Fruit fly (Drosophila melanogaster) whole organism, embryonic: Measurements from ENCODE around the gene CG31459.

ENCODE experiments used
- Atf6 ChIP-seq: fragments of 200-800 bp; sonication (Bioruptor generic); IDR thresholded peaks from 2 replicates; pipeline ENCODE4 v1.3.6; 2022; ENCODE audit warnings: missing biosample characterization, missing genetic modification characterization
- Awh ChIP-seq: fragments of 200-800 bp; sonication (Bioruptor generic); IDR thresholded peaks from 2 replicates; pipeline ENCODE4, ENCODE4 v1.3.6; 2022; ENCODE audit warnings: missing biosample characterization, missing genetic modification characterization
- BEAF-32 ChIP-seq: fragments of 200-800 bp; sonication (Bioruptor generic); optimal IDR thresholded peaks from 3 replicates; lab custom pipeline; 2017; ENCODE audit warnings: missing biosample characterization, missing genetic modification characterization, mild to moderate bottlenecking, moderate library complexity, missing genetic modification reagents
- CG10979 ChIP-seq: fragments of 200-800 bp; sonication (Bioruptor generic); optimal IDR thresholded peaks from 2 replicates; lab custom pipeline; 2018; ENCODE audit warnings: missing biosample characterization, mild to moderate bottlenecking, missing genetic modification characterization, moderate library complexity
- CG11093 ChIP-seq: fragments of 200-800 bp; sonication (Bioruptor generic); IDR thresholded peaks from 3 replicates; pipeline ENCODE4 v1.3.6; 2022; ENCODE audit warnings: missing biosample characterization, missing genetic modification characterization
- CG11247 ChIP-seq: fragments of 200-800 bp; sonication (Bioruptor generic); IDR thresholded peaks from 2 replicates; pipeline ENCODE4 v1.3.6; 2022; ENCODE audit warnings: missing biosample characterization, missing genetic modification characterization
- CG11398 ChIP-seq: fragments of 200-800 bp; sonication (Bioruptor generic); optimal IDR thresholded peaks from 2 replicates; lab custom pipeline; 2016; ENCODE audit warnings: missing biosample characterization, missing genetic modification characterization
- CG12071 ChIP-seq: fragments of 200-800 bp; sonication (Bioruptor generic); optimal IDR thresholded peaks from 3 replicates; lab custom pipeline; 2018; ENCODE audit warnings: missing biosample characterization, mild to moderate bottlenecking, missing genetic modification characterization
- CG12155 ChIP-seq: fragments of 200-800 bp; sonication (Bioruptor generic); optimal IDR thresholded peaks from 3 replicates; lab custom pipeline; 2016; ENCODE audit warnings: missing biosample characterization, missing genetic modification characterization
- CG12299 ChIP-seq: fragments of 200-800 bp; sonication (Bioruptor generic); optimal IDR thresholded peaks from 2 replicates; lab custom pipeline; 2018; ENCODE audit warnings: missing biosample characterization, mild to moderate bottlenecking, missing genetic modification characterization
- CG12744 ChIP-seq: fragments of 200-800 bp; sonication (Bioruptor generic); optimal IDR thresholded peaks from 2 replicates; lab custom pipeline; 2016; ENCODE audit warnings: missing biosample characterization, missing genetic modification characterization
- CG13424 ChIP-seq: fragments of 200-800 bp; sonication (Bioruptor generic); optimal IDR thresholded peaks from 2 replicates; lab custom pipeline; 2019; ENCODE audit warnings: missing biosample characterization, mild to moderate bottlenecking, missing genetic modification characterization, moderate library complexity
- CG18599 ChIP-seq: fragments of 200-800 bp; sonication (Bioruptor generic); optimal IDR thresholded peaks from 3 replicates; lab custom pipeline; 2017; ENCODE audit warnings: missing biosample characterization, missing genetic modification characterization, mild to moderate bottlenecking, moderate library complexity, missing genetic modification reagents
- CG18619 ChIP-seq: fragments of 200-800 bp; sonication (Bioruptor generic); optimal IDR thresholded peaks from 3 replicates; lab custom pipeline; 2017; ENCODE audit warnings: missing biosample characterization, mild to moderate bottlenecking, missing genetic modification characterization
- CG31388 ChIP-seq: fragments of 200-800 bp; sonication (Bioruptor generic); optimal IDR thresholded peaks from 2 replicates; lab custom pipeline; 2016; ENCODE audit warnings: missing biosample characterization, missing genetic modification characterization
- CG4282 ChIP-seq: fragments of 200-800 bp; sonication (Bioruptor generic); optimal IDR thresholded peaks from 2 replicates; lab custom pipeline; 2016; ENCODE audit warnings: missing biosample characterization, missing genetic modification characterization
- CG4328 ChIP-seq: fragments of 200-800 bp; sonication (Bioruptor generic); optimal IDR thresholded peaks from 3 replicates; lab custom pipeline; 2017; ENCODE audit warnings: missing biosample characterization, missing genetic modification reagents, missing genetic modification characterization
- CG4854 ChIP-seq: fragments of 200-800 bp; sonication (Bioruptor generic); optimal IDR thresholded peaks from 2 replicates; lab custom pipeline; 2016; ENCODE audit warnings: missing biosample characterization, missing genetic modification characterization, inconsistent platforms
- CG5245 ChIP-seq: fragments of 200-800 bp; sonication (Bioruptor generic); optimal IDR thresholded peaks from 3 replicates; lab custom pipeline; 2016; ENCODE audit warnings: missing biosample characterization, missing genetic modification characterization
- CG7928 ChIP-seq: fragments of 200-800 bp; sonication (Bioruptor generic); optimal IDR thresholded peaks from 2 replicates; lab custom pipeline; 2017; ENCODE audit warnings: missing biosample characterization, mild to moderate bottlenecking, missing genetic modification characterization
- CG7987 ChIP-seq: fragments of 200-800 bp; sonication (Bioruptor generic); optimal IDR thresholded peaks from 2 replicates; lab custom pipeline; 2018; ENCODE audit warnings: missing biosample characterization, mild to moderate bottlenecking, missing genetic modification characterization, moderate library complexity
- CG8281 ChIP-seq: fragments of 200-800 bp; sonication (Bioruptor generic); optimal IDR thresholded peaks from 2 replicates; lab custom pipeline; 2018; ENCODE audit warnings: missing biosample characterization, mild to moderate bottlenecking, missing genetic modification characterization, moderate library complexity
- D ChIP-seq, 2 experiments: fragments of 200-800 bp in 1 of 2; fragments of >200 bp in 1 of 2; sonication (Bioruptor generic) in 1 of 2; optimal IDR thresholded peaks; 2 replicates in 1 of 2; 3 replicates in 1 of 2; lab custom pipeline; 2017; ENCODE audit warnings: mild to moderate bottlenecking in 1 of 2, missing biosample characterization in 1 of 2, missing genetic modification characterization in 1 of 2, missing genetic modification reagents in 1 of 2
- Dad ChIP-seq: fragments of 200-800 bp; sonication (Bioruptor generic); optimal IDR thresholded peaks from 3 replicates; lab custom pipeline; 2016; ENCODE audit warnings: missing biosample characterization, missing genetic modification characterization
- Dll ChIP-seq: fragments of 200-800 bp; sonication (Bioruptor generic); IDR thresholded peaks from 4 replicates; pipeline ENCODE4 v1.3.6; 2022; ENCODE audit warnings: missing biosample characterization, missing genetic modification characterization; ENCODE audit not compliant: partially characterized antibody
- Drgx ChIP-seq: fragments of 200-800 bp; sonication (Bioruptor generic); IDR thresholded peaks from 2 replicates; pipeline ENCODE4 v1.3.6; 2022; ENCODE audit warnings: missing biosample characterization, missing genetic modification characterization
- E2f1 ChIP-seq: fragments of 200-800 bp; sonication (Bioruptor generic); IDR thresholded peaks from 2 replicates; pipeline ENCODE4 v1.3.6; 2022; ENCODE audit warnings: missing biosample characterization, missing genetic modification characterization
- HHEX ChIP-seq: fragments of 200-800 bp; sonication (Bioruptor generic); optimal IDR thresholded peaks from 3 replicates; lab custom pipeline; 2017; ENCODE audit warnings: missing biosample characterization, mild to moderate bottlenecking, missing genetic modification characterization, missing genetic modification reagents
- HLH54F ChIP-seq: fragments of 200-800 bp; sonication (Bioruptor generic); optimal IDR thresholded peaks from 3 replicates; lab custom pipeline; 2016; ENCODE audit warnings: missing biosample characterization, missing genetic modification characterization
- Kr ChIP-seq: fragments of 200-800 bp; sonication (Bioruptor generic); optimal IDR thresholded peaks from 2 replicates; lab custom pipeline; 2017; ENCODE audit warnings: missing biosample characterization, mild to moderate bottlenecking, missing genetic modification characterization
- Myb ChIP-seq: fragments of 200-800 bp; sonication (Bioruptor generic); optimal IDR thresholded peaks from 2 replicates; lab custom pipeline; 2016; ENCODE audit warnings: missing biosample characterization, missing genetic modification characterization
- NC2β ChIP-seq: fragments of 200-800 bp; sonication (Bioruptor generic); optimal IDR thresholded peaks from 2 replicates; lab custom pipeline; 2016; ENCODE audit warnings: missing biosample characterization, missing genetic modification characterization
- dmrt11E ChIP-seq: fragments of 200-800 bp; sonication (Bioruptor generic); optimal IDR thresholded peaks from 3 replicates; lab custom pipeline; 2018; ENCODE audit warnings: missing biosample characterization, mild to moderate bottlenecking, missing genetic modification characterization, moderate library complexity
- dpn ChIP-seq, 2 experiments: fragments of 200-800 bp; sonication (Bioruptor generic); optimal IDR thresholded peaks; 3 replicates each; lab custom pipeline; 2016; ENCODE audit warnings: missing biosample characterization in 2 of 2, missing genetic modification characterization in 2 of 2
- grau ChIP-seq: fragments of 200-800 bp; optimal IDR thresholded peaks from 3 replicates; lab custom pipeline; 2019; ENCODE audit warnings: missing biosample characterization, mild to moderate bottlenecking, missing genetic modification characterization, moderate library complexity
- kah ChIP-seq: fragments of 200-800 bp; sonication (Bioruptor generic); optimal IDR thresholded peaks from 2 replicates; lab custom pipeline; 2018; ENCODE audit warnings: missing biosample characterization, mild to moderate bottlenecking, missing genetic modification characterization
- mirr ChIP-seq: fragments of 200-800 bp; sonication (Bioruptor generic); optimal IDR thresholded peaks from 3 replicates; lab custom pipeline; 2018; ENCODE audit warnings: missing biosample characterization, mild to moderate bottlenecking, missing genetic modification characterization
- mld ChIP-seq: fragments of 200-800 bp; sonication (Bioruptor generic); IDR thresholded peaks from 3 replicates; pipeline ENCODE4 v1.3.6; 2022; ENCODE audit warnings: missing biosample characterization, missing genetic modification characterization; ENCODE audit not compliant: partially characterized antibody
- nau ChIP-seq: fragments of 200-800 bp; sonication (Bioruptor generic); optimal IDR thresholded peaks from 3 replicates; lab custom pipeline; 2017; ENCODE audit warnings: missing biosample characterization, mild to moderate bottlenecking, missing genetic modification characterization, missing genetic modification reagents
- nerfin-2 ChIP-seq: fragments of 200-800 bp; sonication (Bioruptor generic); IDR thresholded peaks from 2 replicates; pipeline ENCODE4 v1.3.6; 2022; ENCODE audit warnings: missing biosample characterization, missing genetic modification characterization; ENCODE audit not compliant: partially characterized antibody
- pnt ChIP-seq: fragments of 200-800 bp; sonication (Bioruptor generic); optimal IDR thresholded peaks from 3 replicates; lab custom pipeline; 2016; ENCODE audit warnings: missing biosample characterization, missing genetic modification characterization
- pum ChIP-seq: fragments of 200-800 bp; sonication (Bioruptor generic); optimal IDR thresholded peaks from 2 replicates; lab custom pipeline; 2016; ENCODE audit warnings: missing biosample characterization, missing genetic modification characterization
- repo ChIP-seq: fragments of 200-800 bp; sonication (Bioruptor generic); optimal IDR thresholded peaks from 2 replicates; lab custom pipeline; 2016; ENCODE audit warnings: missing biosample characterization, missing genetic modification characterization
- sens ChIP-seq: fragments of 200-800 bp; sonication (Bioruptor generic); peaks from one replicate; lab custom pipeline; 2016; ENCODE audit warnings: missing biosample characterization, missing genetic modification characterization
- tin ChIP-seq: fragments of 200-800 bp; sonication (Bioruptor generic); optimal IDR thresholded peaks from 3 replicates; lab custom pipeline; 2016; ENCODE audit warnings: missing biosample characterization, missing genetic modification characterization
- yki ChIP-seq: fragments of >200 bp; optimal IDR thresholded peaks from 3 replicates; lab custom pipeline; 2018

Gene CG31459

dm6 chr3R:19860996-19861719, 20.5 kb downstream of the CG31459 start, which contains the start of the genes Ire1 and Mrm2 (continued):
- TF ChIP-seq Dad (GFP tag; lab: Kevin White, UChicago) (peak; percentile 68), dpn (GFP tag; optimal IDR thresholded peaks at IDR 0.05; lab: Kevin White, UChicago) (peak; percentile 84 to 93), CG4282 (GFP tag; lab: Kevin White, UChicago) (peak; percentile 77), CG11398 (GFP tag; lab: Kevin White, UChicago) (peak; percentile 69), repo (peak; percentile 75), CG18619 (GFP tag; lab: Kevin White, UChicago) (peak; percentile 64), CG12071 (GFP tag; lab: Kevin White, UChicago) (no peak), CG12299 (tag; lab: Kevin White, UChicago) (peak; percentile 51), mld (no peak), Atf6 (GFP tag; lab: Robert Waterston, UW) (peak; percentile 64)

DNA sequence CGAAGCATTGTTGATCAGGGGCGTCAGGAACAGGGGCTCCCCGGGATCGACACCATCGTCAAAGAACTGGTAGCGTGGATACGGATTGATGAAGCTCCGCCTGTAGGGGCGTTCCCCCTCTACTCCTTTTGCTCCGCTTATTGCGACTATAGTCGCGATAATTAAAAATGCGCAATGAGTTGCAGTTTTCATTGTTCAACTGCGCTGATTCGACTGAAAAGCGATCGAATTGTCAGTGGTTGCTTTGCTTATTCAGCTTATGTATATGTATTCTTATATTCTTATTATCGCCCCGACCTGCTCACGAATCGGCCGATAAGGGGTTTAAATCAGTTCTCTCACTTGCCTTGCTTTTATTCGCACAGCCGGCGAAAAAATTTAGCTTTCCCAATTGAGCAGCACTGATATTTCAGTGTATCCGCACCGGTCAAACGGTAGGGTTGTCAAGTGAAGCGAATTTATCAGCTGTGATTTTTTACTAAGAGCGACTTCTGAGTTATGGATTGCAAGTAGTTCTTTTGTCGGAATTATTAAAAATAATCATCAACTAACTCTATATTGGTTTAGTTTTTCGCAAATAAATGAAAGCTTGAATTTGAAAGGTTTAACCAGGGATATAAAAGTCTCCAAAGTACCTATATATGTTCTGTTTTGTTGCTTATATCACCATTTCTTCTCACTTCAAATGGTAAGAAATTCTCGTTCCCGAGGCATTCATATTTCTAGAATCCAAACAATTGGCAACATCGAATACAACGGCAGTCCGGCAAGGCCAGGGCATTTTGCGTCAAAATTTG, 23.5 kb downstream of the CG31459 start, which contains the start of the genes CG4572 and CG4686:
Gene CG4572, minus strand, starts transcription at position 415 of the 797 bp plus-strand sequence.
Gene CG4686, plus strand, starts transcription at position 518 of the 797 bp plus-strand sequence.
- TF ChIP-seq BEAF-32 = peak; percentile 45
- TF ChIP-seq grau (tag; lab: Kevin White, UChicago) = peak; percentile 81
- peak; percentile 56; the same call in 1 of the 4 replicates for TF ChIP-seq Dll
- TF ChIP-seq CG18599 = peak; percentile 78
- TF ChIP-seq CG5245 (GFP tag; lab: Kevin White, UChicago) = peak; percentile 36
- TF ChIP-seq CG31388 (GFP tag; lab: Kevin White, UChicago) = peak; percentile 55
- peak; percentile 61 for TF ChIP-seq CG10979 (tag; lab: Kevin White, UChicago)
- peak; percentile 76 for TF ChIP-seq CG12744 (GFP tag; lab: Kevin White, UChicago)
- TF ChIP-seq CG4328 = peak; percentile 68
- peak; percentile 32 for TF ChIP-seq CG7928 (GFP tag; lab: Kevin White, UChicago)
- TF ChIP-seq Awh = no peak
- peak; percentile 67 for TF ChIP-seq tin (GFP tag; lab: Kevin White, UChicago)
- TF ChIP-seq CG11247 (GFP tag; lab: Robert Waterston, UW) = peak; percentile 68; the same call in 1 of the 2 replicates
- TF ChIP-seq CG13424 (tag; lab: Kevin White, UChicago) = peak; percentile 81
- TF ChIP-seq Myb (GFP tag; lab: Kevin White, UChicago) = peak; percentile 64
- no peak for TF ChIP-seq nau (GFP tag; lab: Kevin White, UChicago)
- peak; percentile 79 for TF ChIP-seq Drgx (GFP tag; lab: Robert Waterston, UW)
- peak; percentile 61; the same call in 1 of the 3 replicates for TF ChIP-seq CG11093
- TF ChIP-seq HHEX (GFP tag; lab: Kevin White, UChicago) = peak; percentile 68
- no peak for TF ChIP-seq yki (lab: Kevin White, UChicago)
- TF ChIP-seq NC2β (GFP tag; lab: Kevin White, UChicago) = peak; percentile 67
- no peak for TF ChIP-seq nerfin-2 (GFP tag; lab: Robert Waterston, UW)
- peak; percentile 48 for TF ChIP-seq kah
- peak; percentile 78 for TF ChIP-seq CG4854 (GFP tag; lab: Kevin White, UChicago)
- peak; percentile 63 for TF ChIP-seq CG8281 (tag; lab: Kevin White, UChicago)
- TF ChIP-seq CG7987 = peak; percentile 7
- TF ChIP-seq Kr (GFP tag; lab: Kevin White, UChicago) = no peak
- TF ChIP-seq D (optimal IDR thresholded peaks at IDR 0.05; lab: Kevin White, UChicago) = no peak
- peak; percentile 54 for TF ChIP-seq D (GFP tag; optimal IDR thresholded peaks at IDR 0.05; lab: Kevin White, UChicago)
- peak; percentile 72 for TF ChIP-seq CG12155 (GFP tag; lab: Kevin White, UChicago)
- TF ChIP-seq E2f1 (GFP tag; lab: Robert Waterston, UW) = peak; percentile 72
- TF ChIP-seq mirr (GFP tag; lab: Kevin White, UChicago) = no peak
- TF ChIP-seq sens (GFP tag; lab: Kevin White, UChicago) = peak; percentile 95
- peak; percentile 70 for TF ChIP-seq pnt
- peak; percentile 85 for TF ChIP-seq HLH54F (GFP tag; lab: Kevin White, UChicago)
- TF ChIP-seq dmrt11E = peak; percentile 47
- TF ChIP-seq pum (GFP tag; lab: Kevin White, UChicago) = peak; percentile 74
